Worm (Caenorhabditis elegans) whole organism, midembryonic: Measurements from ENCODE around the gene C16C4.1.

Experiments used
- T22C8.4 ChIP-seq: fragments of 200-800 bp; sonication (Bioruptor generic); IDR thresholded peaks from 2 replicates; pipeline ENCODE4 v1.3.6; 2022; ENCODE audit warnings: missing genetic modification characterization, missing compliant biosample characterization
- cog-1 ChIP-seq: sonication (generic microtip); optimal IDR thresholded peaks from 2 replicates; lab custom pipeline; 2016; ENCODE audit warnings: missing genetic modification characterization, missing compliant biosample characterization
- flt-1 ChIP-seq: fragments of 200-800 bp; sonication (Bioruptor generic); IDR thresholded peaks from 2 replicates; pipeline ENCODE4 v1.3.6; 2022; ENCODE audit warnings: missing genetic modification characterization, missing compliant biosample characterization
- med-1 ChIP-seq: sonication (generic microtip); optimal IDR thresholded peaks from 2 replicates; lab custom pipeline; 2017; ENCODE audit warnings: missing genetic modification characterization, mild to moderate bottlenecking, missing compliant biosample characterization, antibody characterized with exemption, missing genetic modification reagents; ENCODE audit not compliant: insufficient read depth
- ref-1 ChIP-seq: fragments of 200-800 bp; sonication (Bioruptor generic); conservative IDR thresholded peaks from 2 replicates; pipeline ENCODE4 v1.3.6; 2022; ENCODE audit warnings: missing genetic modification reagents, missing genetic modification characterization, missing compliant biosample characterization

ce11 chrII:1848109-1848508, 45.9 kb upstream of the C16C4.1 start, which contains the start of gene fbxb-97:
- TF ChIP-seq T22C8.4 (GFP tag; lab: Robert Waterston, UW) (no peak), cog-1 (tag; lab: Kevin White, UChicago) (no peak), med-1 (GFP tag; lab: Kevin White, UChicago) (no peak), flt-1 (GFP tag; lab: Robert Waterston, UW) (no peak), ref-1 (GFP tag; lab: Robert Waterston, UW) (no peak)
